Worm (Caenorhabditis elegans): ENCODE measurements around the gene F01D5.10.
"Not testable (repeated sequence)": the region's sequence is repeated elsewhere in the genome, so short reads cannot be mapped to it uniquely, and the experiment has no call there.

Gene F01D5.10

DNA sequence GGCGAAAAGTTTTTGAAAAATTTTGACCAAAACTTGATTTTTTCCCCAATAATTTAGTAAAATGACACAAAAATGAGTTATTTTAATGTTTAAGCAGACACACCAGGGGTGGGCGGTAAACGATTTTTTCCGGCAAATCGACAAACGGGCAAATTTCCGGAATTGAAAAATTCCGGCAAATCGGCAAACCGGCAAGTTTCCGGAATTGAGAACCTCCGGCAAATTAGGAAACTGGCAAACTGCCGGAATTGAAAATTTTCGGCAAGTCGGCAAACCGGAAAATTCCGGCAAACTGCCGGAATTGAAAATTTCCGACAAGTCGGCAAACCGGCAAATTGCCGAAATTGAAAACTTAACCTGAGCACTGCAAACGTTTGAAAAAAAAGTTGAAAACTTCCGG is 11.6 kb upstream of the F01D5.10 start (continued):
- TF ChIP-seq ctbp-1 (GFP tag; IDR thresholded peaks at IDR 0.05) = 0 out of 2 replicates have a peak, but pooled peaks have one; percentile 32
- TF ChIP-seq nhr-77 (tag; optimal IDR thresholded peaks at IDR 0.05) = no peak
- TF ChIP-seq ces-1 (GFP tag; optimal IDR thresholded peaks at IDR 0.05) = no peak
- TF ChIP-seq nhr-76 (tag; optimal IDR thresholded peaks at IDR 0.05) = no peak
- no peak for TF ChIP-seq gei-8 (GFP tag; optimal IDR thresholded peaks at IDR 0.05)
- TF ChIP-seq ceh-20 (GFP tag; IDR thresholded peaks at IDR 0.05) = no peak
- TF ChIP-seq dmd-6 (GFP tag; IDR thresholded peaks at IDR 0.05) = no peak
- TF ChIP-seq lim-7 (GFP tag; IDR thresholded peaks at IDR 0.05) = no peak
- no peak for TF ChIP-seq daf-19 (GFP tag; conservative IDR thresholded peaks at IDR 0.05)
- peak; percentile 47; the same call in 1 of the 2 replicates for TF ChIP-seq nhr-42 (GFP tag; IDR thresholded peaks at IDR 0.05)
- no peak for TF ChIP-seq lin-13 (GFP tag; optimal IDR thresholded peaks at IDR 0.05)
- TF ChIP-seq snpc-1.2 (GFP tag; IDR thresholded peaks at IDR 0.05) = no peak
- TF ChIP-seq tra-1 (GFP tag; IDR thresholded peaks at IDR 0.05) = peak; percentile 45; the same call in 1 of the 2 replicates
- TF ChIP-seq zag-1 (tag; optimal IDR thresholded peaks at IDR 0.05) = no peak
- TF ChIP-seq T20F7.1 (GFP tag; optimal IDR thresholded peaks at IDR 0.05) = no peak
- TF ChIP-seq madf-9 (GFP tag; conservative IDR thresholded peaks at IDR 0.05) = 0 out of 2 replicates have a peak, but pooled peaks have one; percentile 27
- 0 out of 2 replicates have a peak, but pooled peaks have one; percentile 12 for TF ChIP-seq hmg-1.1 (GFP tag; IDR thresholded peaks at IDR 0.05)
- no peak for TF ChIP-seq mxl-2 (GFP tag; conservative IDR thresholded peaks at IDR 0.05)
- no peak for TF ChIP-seq nhr-11 (tag; optimal IDR thresholded peaks at IDR 0.05)

DNA sequence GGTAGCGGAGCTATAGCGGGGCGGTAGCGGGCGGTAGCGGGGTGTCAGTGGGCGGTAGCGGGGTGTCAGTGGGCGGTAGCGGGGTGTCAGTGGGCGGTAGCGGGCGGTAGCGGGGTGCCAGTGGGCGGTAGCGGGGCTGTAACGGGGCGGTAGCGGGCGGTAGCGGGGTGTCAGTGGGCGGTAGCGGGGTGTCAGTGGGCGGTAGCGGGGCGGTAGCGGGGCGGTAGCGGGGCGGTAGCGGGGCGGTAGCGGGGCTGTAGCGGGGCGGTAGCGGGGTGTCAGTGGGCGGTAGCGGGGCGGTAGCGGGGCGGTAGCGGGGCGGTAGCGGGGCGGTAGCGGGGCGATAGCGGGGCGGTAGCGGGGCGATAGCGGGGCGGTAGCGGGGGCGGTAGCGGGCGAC is 1.5 kb downstream of the F01D5.10 start:
- 0 out of 2 replicates have a peak, but pooled peaks have one; percentile 60 for TF ChIP-seq F44E2.7 (GFP tag; IDR thresholded peaks at IDR 0.05)
- peak; percentile 82 for TF ChIP-seq egl-43 (GFP tag; IDR thresholded peaks at IDR 0.05)
- TF ChIP-seq snpc-1.2 (GFP tag; IDR thresholded peaks at IDR 0.05) = 0 out of 2 replicates have a peak, but pooled peaks have one; percentile 57
- peak; percentile 36; the same call in 1 of the 2 replicates for TF ChIP-seq lim-7 (GFP tag; IDR thresholded peaks at IDR 0.05)
- peak; percentile 38; the same call in 1 of the 2 replicates for TF ChIP-seq lin-29 (GFP tag; IDR thresholded peaks at IDR 0.05)
- TF ChIP-seq Y105C5A.15 (GFP tag; IDR thresholded peaks at IDR 0.05) = peak; percentile 44; the same call in 1 of the 2 replicates
- peak; percentile 2 for TF ChIP-seq spr-3 (GFP tag; optimal IDR thresholded peaks at IDR 0.05)
- TF ChIP-seq saeg-2 (GFP tag; IDR thresholded peaks at IDR 0.05) = 0 out of 2 replicates have a peak, but pooled peaks have one; percentile 40
- 0 out of 2 replicates have a peak, but pooled peaks have one; percentile 20 for TF ChIP-seq zip-11 (GFP tag; IDR thresholded peaks at IDR 0.05)
- peak; percentile 81; the same call in 1 of the 2 replicates for TF ChIP-seq D1046.2 (GFP tag; IDR thresholded peaks at IDR 0.05)
- TF ChIP-seq daf-8 (GFP tag; IDR thresholded peaks at IDR 0.05) = 0 out of 2 replicates have a peak, but pooled peaks have one; percentile 43
- peak; percentile 85; the same call in 1 of the 2 replicates for TF ChIP-seq pha-4 (GFP tag; IDR thresholded peaks at IDR 0.05)
- not testable (repeated sequence) for TF ChIP-seq pha-4 (tag; optimal IDR thresholded peaks at IDR 0.05)
- peak; percentile 63; the same call in 1 of the 2 replicates for TF ChIP-seq php-3 (GFP tag; IDR thresholded peaks at IDR 0.05)
- TF ChIP-seq Y48G9A.11 (GFP tag; IDR thresholded peaks at IDR 0.05) = peak; percentile 40; the same call in 1 of the 2 replicates
- TF ChIP-seq ctbp-1 (GFP tag; IDR thresholded peaks at IDR 0.05) = peak; percentile 45; the same call in 1 of the 2 replicates
- peak; percentile 56; the same call in 1 of the 2 replicates for TF ChIP-seq T26A8.4 (GFP tag; IDR thresholded peaks at IDR 0.05)
- TF ChIP-seq nhr-41 (GFP tag; IDR thresholded peaks at IDR 0.05) = peak; percentile 33; the same call in 1 of the 2 replicates
- peak; percentile 69 for TF ChIP-seq nhr-42 (GFP tag; IDR thresholded peaks at IDR 0.05)
- peak; percentile 100 for TF ChIP-seq set-16 (GFP tag; IDR thresholded peaks at IDR 0.05)
- peak; percentile 76; the same call in 1 of the 2 replicates for TF ChIP-seq dmd-8 (GFP tag; IDR thresholded peaks at IDR 0.05)
- 0 out of 2 replicates have a peak, but pooled peaks have one; percentile 40 for TF ChIP-seq mxl-2 (GFP tag; conservative IDR thresholded peaks at IDR 0.05)
- TF ChIP-seq F26F4.8 (GFP tag; conservative IDR thresholded peaks at IDR 0.05) = peak; percentile 40; the same call in 1 of the 2 replicates
- 0 out of 4 replicates have a peak, but pooled peaks of 1 of the 2 experiments have one; percentile 16 for TF ChIP-seq madf-5 (GFP tag; IDR thresholded peaks at IDR 0.05)
- TF ChIP-seq Y75B8A.6 (GFP tag; IDR thresholded peaks at IDR 0.05) = 0 out of 2 replicates have a peak, but pooled peaks have one; percentile 18
- peak; percentile 56; the same call in 1 of the 2 replicates for TF ChIP-seq vab-7 (GFP tag; IDR thresholded peaks at IDR 0.05)
